Worm (Caenorhabditis elegans): ENCODE results near the gene bath-47.
A peak's percentile ranks its signal among the peaks of the same experiment; 100 is the strongest.

bath-47 gene

DNA sequence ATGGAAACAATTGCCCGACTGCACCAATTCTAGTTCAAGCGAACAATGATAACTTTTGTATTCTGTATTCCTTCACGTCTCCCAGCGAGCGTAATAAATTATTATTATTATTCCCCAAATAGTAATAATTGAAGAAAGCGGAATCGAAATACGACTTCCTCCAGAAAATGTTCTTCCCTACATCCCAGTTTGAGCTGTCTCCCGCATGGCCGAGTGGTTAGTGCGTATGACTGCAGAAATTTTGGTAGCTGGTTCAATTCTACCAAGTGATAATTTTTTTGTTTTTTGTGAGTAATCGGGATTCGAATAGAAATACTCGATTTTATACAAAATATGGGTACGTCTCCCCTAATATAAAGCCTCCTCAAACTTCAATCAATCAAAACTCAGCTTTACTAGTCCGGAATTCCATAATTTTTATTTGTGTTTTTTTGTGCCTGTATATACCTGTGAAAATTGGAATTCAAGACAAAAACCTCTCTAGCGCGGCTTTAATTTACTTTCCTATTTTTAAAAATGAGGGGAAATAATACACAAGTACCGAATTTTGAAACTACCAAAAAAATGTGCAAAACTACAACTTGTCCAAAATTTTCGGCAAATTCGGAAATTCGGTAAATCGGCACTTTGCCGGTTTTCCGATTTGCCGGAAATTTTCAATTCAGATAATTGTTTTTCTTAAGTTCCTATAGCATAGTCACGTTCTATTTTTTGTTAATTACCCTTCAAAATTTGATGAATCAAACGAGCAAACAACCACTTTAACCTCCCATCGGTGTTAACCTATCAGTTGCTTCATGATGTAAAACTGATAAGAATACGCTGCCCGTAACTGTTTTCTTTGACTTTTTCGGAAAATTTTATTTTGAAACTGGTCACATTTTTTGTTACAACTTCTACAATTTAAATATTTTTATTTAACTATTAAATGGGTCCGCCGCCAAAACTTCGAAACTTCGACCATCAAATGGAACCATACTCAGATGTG is 4.2 kb upstream of the bath-47 start, which contains the start of gene bath-46 (continued):
- TF ChIP-seq D1046.2 (GFP tag; IDR thresholded peaks at IDR 0.05), result no peak
- TF ChIP-seq ZK337.2 (GFP tag; IDR thresholded peaks at IDR 0.05), result no peak
- no peak for TF ChIP-seq dmd-8 (GFP tag; IDR thresholded peaks at IDR 0.05)
- no peak for TF ChIP-seq snpc-4 (tag; optimal IDR thresholded peaks at IDR 0.05)
- no peak for TF ChIP-seq zip-11 (GFP tag; IDR thresholded peaks at IDR 0.05)
- TF ChIP-seq T26A8.4 (GFP tag; IDR thresholded peaks at IDR 0.05), result no peak
- TF ChIP-seq mep-1 (tag; optimal IDR thresholded peaks at IDR 0.05), result no peak
- no peak for TF ChIP-seq madf-5 (GFP tag; IDR thresholded peaks at IDR 0.05)
- no peak for TF ChIP-seq nhr-6 (tag; optimal IDR thresholded peaks at IDR 0.05)
- no peak for TF ChIP-seq zfp-3 (GFP tag; conservative IDR thresholded peaks at IDR 0.05)
- TF ChIP-seq jun-1 (tag; optimal IDR thresholded peaks at IDR 0.05), result no peak
- no peak for TF ChIP-seq tra-1 (GFP tag; IDR thresholded peaks at IDR 0.05)
- no peak for TF ChIP-seq nhr-42 (GFP tag; IDR thresholded peaks at IDR 0.05)
- no peak for TF ChIP-seq fkh-10 (GFP tag; optimal IDR thresholded peaks at IDR 0.05)
- TF ChIP-seq lsy-2 (tag; optimal IDR thresholded peaks at IDR 0.05), result no peak
- no peak for TF ChIP-seq Y5F2A.4 (GFP tag; optimal IDR thresholded peaks at IDR 0.05)
- TF ChIP-seq nhr-76 (tag; optimal IDR thresholded peaks at IDR 0.05), result no peak
- TF ChIP-seq dmd-9 (GFP tag; IDR thresholded peaks at IDR 0.05), result no peak
- TF ChIP-seq ztf-7 (tag; optimal IDR thresholded peaks at IDR 0.05), result no peak
- TF ChIP-seq daf-12 (tag; optimal IDR thresholded peaks at IDR 0.05), result no peak
- TF ChIP-seq arid-1 (GFP tag; conservative IDR thresholded peaks at IDR 0.05), result 0 out of 2 replicates have a peak, but pooled peaks have one; percentile 8
- no peak for TF ChIP-seq ceh-32 (tag; optimal IDR thresholded peaks at IDR 0.05; ENCODE audit: poor library complexity)
- no peak for TF ChIP-seq php-3 (GFP tag; IDR thresholded peaks at IDR 0.05)
- no peak for TF ChIP-seq lin-15B (tag; optimal IDR thresholded peaks at IDR 0.05)
- TF ChIP-seq unc-62 (GFP tag; optimal IDR thresholded peaks at IDR 0.05 in 1 of 2), result no peak
- no peak for TF ChIP-seq unc-62 (tag; optimal IDR thresholded peaks at IDR 0.05)
- TF ChIP-seq daf-8 (GFP tag; IDR thresholded peaks at IDR 0.05), result no peak
- no peak for TF ChIP-seq egl-27 (tag; optimal IDR thresholded peaks at IDR 0.05)
- TF ChIP-seq lin-29 (GFP tag; IDR thresholded peaks at IDR 0.05), result no peak

DNA sequence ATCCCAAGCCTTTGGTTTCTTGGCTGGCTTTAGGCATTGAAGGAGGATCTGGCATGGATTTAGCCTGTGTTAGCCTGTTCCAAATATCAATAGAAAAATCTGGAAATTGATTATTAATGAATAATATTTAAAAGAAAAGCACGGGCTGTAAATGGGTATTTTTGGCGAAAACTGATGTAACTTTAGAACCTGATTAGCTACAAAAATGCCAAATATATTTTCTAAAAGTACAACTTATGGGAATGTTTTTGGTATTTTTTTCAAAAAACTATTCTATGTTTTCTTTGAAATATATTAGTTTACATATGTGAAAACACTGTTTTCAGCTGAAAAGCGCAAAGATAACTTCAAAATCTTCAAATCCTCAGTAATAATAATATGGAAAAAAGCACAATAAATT is 950 bp upstream of the bath-47 start, which contains the start of gene bath-26:
Gene bath-26, minus strand, starts transcription at position 101 of the 400 bp plus-strand sequence.
- TF ChIP-seq daf-8 (GFP tag; IDR thresholded peaks at IDR 0.05) (no peak), unc-62 (GFP tag; optimal IDR thresholded peaks at IDR 0.05 in 1 of 2) (peak in 1 of 2 experiments; percentile 30), unc-62 (tag; optimal IDR thresholded peaks at IDR 0.05) (no peak)

ce11 chrII:1603049-1603448 is 1.4 kb downstream of the bath-47 start:
- TF ChIP-seq F49E8.2 (tag; optimal IDR thresholded peaks at IDR 0.05; ENCODE audit: borderline replicate concordance) (no peak), set-16 (GFP tag; IDR thresholded peaks at IDR 0.05) (peak; percentile 84)

ce11 chrII:1605010-1605409 is 3.4 kb downstream of the bath-47 start:
- no peak for TF ChIP-seq zfp-2 (tag; optimal IDR thresholded peaks at IDR 0.05)

DNA sequence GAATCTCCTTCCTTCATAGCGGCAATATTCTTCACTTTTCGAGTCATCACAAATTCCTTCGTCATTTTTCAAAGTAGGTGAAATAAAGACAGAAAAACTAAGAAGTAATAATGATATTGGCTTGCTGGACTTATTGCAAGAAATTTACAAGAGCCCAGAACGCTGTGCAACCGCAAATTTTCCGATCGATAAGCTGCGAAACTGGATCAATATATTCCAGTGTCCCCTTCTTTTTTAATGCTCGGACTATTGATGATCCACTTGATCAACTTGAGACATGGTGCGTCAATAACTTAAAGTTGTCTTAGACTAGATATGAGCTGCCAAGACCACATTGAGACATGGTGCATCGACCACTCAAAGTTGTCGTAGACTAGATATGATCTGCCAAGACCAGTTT is 4.5 kb downstream of the bath-47 start, which contains the start of gene bath-33:
Gene bath-33, minus strand, starts transcription at position 101 of the 400 bp plus-strand sequence.
- TF ChIP-seq daf-12 (tag; optimal IDR thresholded peaks at IDR 0.05) (no peak), nhr-77 (tag; optimal IDR thresholded peaks at IDR 0.05) (no peak), jun-1 (tag; optimal IDR thresholded peaks at IDR 0.05) (no peak), lin-38 (GFP tag; IDR thresholded peaks at IDR 0.05) (no peak), nhr-102 (tag; optimal IDR thresholded peaks at IDR 0.05) (no peak), spr-3 (GFP tag; optimal IDR thresholded peaks at IDR 0.05) (no peak), rbr-2 (tag; optimal IDR thresholded peaks at IDR 0.05) (no peak), ceh-44 (GFP tag; IDR thresholded peaks at IDR 0.05) (no peak), egl-27 (tag; optimal IDR thresholded peaks at IDR 0.05) (no peak), nhr-25 (tag; optimal IDR thresholded peaks at IDR 0.05; ENCODE audit: borderline replicate concordance, insufficient read depth) (no peak)

All from whole organism, L4 larva.